Fruit fly (Drosophila melanogaster): ENCODE results near the gene Sgs8.

Sgs8 gene

dm6 chr3L:11552996-11553671 is 43.9 kb upstream of the Sgs8 start (continued):
- TF ChIP-seq pros (GFP tag; optimal IDR thresholded peaks at IDR 0.05) (peak; percentile 90), CG15073 (GFP tag; optimal IDR thresholded peaks at IDR 0.05) (no peak), CG11247 (GFP tag; IDR thresholded peaks at IDR 0.05) (peak; percentile 42; the same call in 1 of the 2 replicates), CG14965 (GFP tag; optimal IDR thresholded peaks at IDR 0.05; ENCODE audit: borderline replicate concordance) (no peak), gt (GFP tag; IDR thresholded peaks at IDR 0.05) (no peak), dimm (GFP tag; IDR thresholded peaks at IDR 0.05) (no peak), CG6272 (GFP tag; IDR thresholded peaks at IDR 0.05) (no peak), CG31441 (GFP tag; IDR thresholded peaks at IDR 0.05) (no peak; the same call in 1 of the 2 replicates), vfl (GFP tag; optimal IDR thresholded peaks at IDR 0.05) (peak; percentile 29), CG7271 (tag; optimal IDR thresholded peaks at IDR 0.05) (no peak), CG11456 (GFP tag; IDR thresholded peaks at IDR 0.05) (peak; percentile 56; the same call in 2 of the 3 replicates), BEAF-32 (GFP tag; optimal IDR thresholded peaks at IDR 0.05) (no peak), Deaf1 (tag; optimal IDR thresholded peaks at IDR 0.05) (peak; percentile 76), lmd (GFP tag; IDR thresholded peaks at IDR 0.05) (no peak), CG6791 (GFP tag; IDR thresholded peaks at IDR 0.05; ENCODE audit: partially characterized antibody) (peak; percentile 49; the same call in 2 of the 3 replicates), CG9727 (GFP tag; optimal IDR thresholded peaks at IDR 0.05) (peak; percentile 50), wek (GFP tag; optimal IDR thresholded peaks at IDR 0.05) (peak; percentile 1), Dip3 (GFP tag; optimal IDR thresholded peaks at IDR 0.05) (no peak), rib (GFP tag; IDR thresholded peaks at IDR 0.05) (peak; percentile 82), tin (GFP tag; optimal IDR thresholded peaks at IDR 0.05) (peak; percentile 7), CG8944 (GFP tag; optimal IDR thresholded peaks at IDR 0.05) (no peak), Awh (GFP tag; IDR thresholded peaks at IDR 0.05) (no peak), ci (GFP tag; IDR thresholded peaks at IDR 0.05) (peak; percentile 74), fu2 (GFP tag; optimal IDR thresholded peaks at IDR 0.05) (no peak), CG18599 (GFP tag; optimal IDR thresholded peaks at IDR 0.05) (peak; percentile 49), Lim3 (GFP tag; IDR thresholded peaks at IDR 0.05) (no peak), ttk (GFP tag; IDR thresholded peaks at IDR 0.05) (no peak), Dek (tag; optimal IDR thresholded peaks at IDR 0.05) (peak; percentile 21), Bteb2 (GFP tag; optimal IDR thresholded peaks at IDR 0.05) (no peak), Hr51 (GFP tag; optimal IDR thresholded peaks at IDR 0.05) (peak in 1 of 2 experiments; percentile 53), CG30431 (GFP tag; optimal IDR thresholded peaks at IDR 0.05) (no peak), dysf (GFP tag; IDR thresholded peaks at IDR 0.05) (no peak), CG2889 (GFP tag; IDR thresholded peaks at IDR 0.05) (no peak), CG8924 (tag; optimal IDR thresholded peaks at IDR 0.05) (peak; percentile 29), CG2678 (tag; optimal IDR thresholded peaks at IDR 0.05) (peak; percentile 13), psq (GFP tag; optimal IDR thresholded peaks at IDR 0.05) (peak; percentile 74), CG10147 (GFP tag; optimal IDR thresholded peaks at IDR 0.05) (peak; percentile 38), az2 (GFP tag; optimal IDR thresholded peaks at IDR 0.05) (no peak), sqz (GFP tag; optimal IDR thresholded peaks at IDR 0.05) (peak; percentile 42), NK7.1 (GFP tag; optimal IDR thresholded peaks at IDR 0.05) (no peak), CG9797 (GFP tag; optimal IDR thresholded peaks at IDR 0.05) (no peak), oc (tag; optimal IDR thresholded peaks at IDR 0.05) (peak; percentile 39), CG11560 (tag; IDR thresholded peaks at IDR 0.05) (no peak), vnd (GFP tag; IDR thresholded peaks at IDR 0.05; ENCODE audit: partially characterized antibody) (no peak), vvl (GFP tag; IDR thresholded peaks at IDR 0.05) (peak; percentile 85; the same call in 1 of the 2 replicates), CG16813 (GFP tag; IDR thresholded peaks at IDR 0.05; ENCODE audit: partially characterized antibody) (no peak; the same call in 2 of the 3 replicates), salm (tag; optimal IDR thresholded peaks at IDR 0.05) (peak; percentile 17), CG10366 (GFP tag; IDR thresholded peaks at IDR 0.05) (no peak), CG34422 (GFP tag; IDR thresholded peaks at IDR 0.05) (peak; percentile 51; the same call in 2 of the 3 replicates), CG4282 (GFP tag; optimal IDR thresholded peaks at IDR 0.05) (peak; percentile 9)
